Worm (Caenorhabditis elegans): ENCODE data around the gene sluh-7.
"Not testable (repeated sequence)": the region's sequence is repeated elsewhere in the genome, so short reads cannot be mapped to it uniquely, and the experiment has no call there.

DNA sequence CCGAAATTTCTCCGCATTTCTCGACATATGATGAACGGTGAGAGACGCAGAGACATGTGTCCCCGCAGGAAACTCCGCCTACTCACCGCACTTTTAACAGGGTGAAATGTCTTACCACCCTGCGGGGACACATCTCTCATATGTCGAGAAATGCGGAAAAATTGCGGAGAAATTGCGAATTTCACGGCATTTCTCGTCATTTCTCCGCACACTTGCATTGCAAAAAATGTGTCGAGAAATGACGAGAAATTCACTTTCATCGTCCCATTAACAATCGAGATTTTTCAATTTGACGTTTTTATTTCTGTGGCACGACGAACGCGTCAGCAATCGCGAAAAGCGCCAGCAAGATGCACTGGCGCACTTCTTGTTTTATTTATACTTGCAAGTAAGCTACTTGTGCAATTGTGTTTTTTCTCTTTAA is 13.7 kb downstream of the sluh-7 start, which contains the start of gene K07C5.13:
- not testable (repeated sequence) for TF ChIP-seq ama-1 (optimal IDR thresholded peaks at IDR 0.05); ama-1 (GFP tag; optimal IDR thresholded peaks at IDR 0.05); snpc-4 (GFP tag; optimal IDR thresholded peaks at IDR 0.05); hlh-26 (GFP tag; conservative IDR thresholded peaks at IDR 0.05); unc-62 (GFP tag; optimal IDR thresholded peaks at IDR 0.05); F10E7.11 (tag; optimal IDR thresholded peaks at IDR 0.05)
- TF ChIP-seq lag-1 (GFP tag; IDR thresholded peaks at IDR 0.05) (peak; percentile 83; the same call in 1 of the 2 replicates), snpc-4 (tag; optimal IDR thresholded peaks at IDR 0.05) (peak in 2 of 4 experiments; percentile 69 to 72), let-526 (GFP tag; IDR thresholded peaks at IDR 0.05) (peak; percentile 76; the same call in 1 of the 2 replicates), attf-5 (GFP tag; optimal IDR thresholded peaks at IDR 0.05) (peak; percentile 68), F52B5.7 (tag; optimal IDR thresholded peaks at IDR 0.05) (peak; percentile 54), bed-1 (GFP tag; IDR thresholded peaks at IDR 0.05) (0 out of 2 replicates have a peak, but pooled peaks have one; percentile 51), F37B4.10 (GFP tag; IDR thresholded peaks at IDR 0.05) (peak; percentile 99)

All from whole organism, young adult.